Worm (Caenorhabditis elegans) whole organism, young adult: Measurements from ENCODE around the gene C50F4.8.

ENCODE experiments used
- F10E7.11 ChIP-seq: sonication (generic microtip); optimal IDR thresholded peaks from 2 replicates; lab custom pipeline; 2017; ENCODE audit warnings: mild to moderate bottlenecking, missing genetic modification characterization, moderate library complexity, missing compliant biosample characterization
- Y56A3A.18 ChIP-seq: fragments of 200-800 bp; sonication (Bioruptor generic); IDR thresholded peaks from 2 replicates; pipeline ENCODE4 v1.3.6; 2022; ENCODE audit warnings: missing genetic modification reagents, missing genetic modification characterization, missing compliant biosample characterization
- atf-7 ChIP-seq: sonication (generic microtip); optimal IDR thresholded peaks from 2 replicates; lab custom pipeline; 2017; ENCODE audit warnings: mild to moderate bottlenecking, missing genetic modification characterization, missing compliant biosample characterization
- him-1 ChIP-seq: sonication (generic microtip); optimal IDR thresholded peaks from 2 replicates; lab custom pipeline; 2016; ENCODE audit warnings: missing genotype, missing genetic modification reagents, missing genetic modification characterization, missing compliant biosample characterization
- hrde-1 ChIP-seq: sonication (generic microtip); optimal IDR thresholded peaks from 2 replicates; lab custom pipeline; 2016; ENCODE audit warnings: missing genetic modification characterization, mild to moderate bottlenecking, missing compliant biosample characterization, moderate library complexity, missing genotype, missing genetic modification reagents, borderline replicate concordance
- nfya-2 ChIP-seq: fragments of 200-800 bp; sonication (Bioruptor generic); IDR thresholded peaks from 2 replicates; pipeline ENCODE4 v1.3.6; 2022; ENCODE audit warnings: missing genetic modification reagents, missing genetic modification characterization, missing compliant biosample characterization
- rcor-1 ChIP-seq: fragments of 200-800 bp; sonication (Bioruptor generic); IDR thresholded peaks from 2 replicates; pipeline ENCODE4 v1.3.6; 2022; ENCODE audit warnings: missing genetic modification reagents, missing genetic modification characterization, missing compliant biosample characterization
- rpc-1 ChIP-seq, 2 experiments: fragments of 150-350 bp in 1 of 2; sonication (generic microtip) in 1 of 2; optimal IDR thresholded peaks; 2 replicates each; lab custom pipeline; 2014 to 2018; ENCODE audit warnings: missing biosample characterization in 1 of 2, missing genetic modification characterization in 1 of 2, missing genetic modification reagents in 1 of 2, missing genotype in 1 of 2
- snpc-4 ChIP-seq, 5 experiments: fragments of 150-350 bp in 1 of 5; sonication (generic microtip) in 4 of 5; optimal IDR thresholded peaks; 2 replicates each; lab custom pipeline; 2014 to 2018; ENCODE audit warnings: missing genetic modification characterization in 5 of 5, missing biosample characterization in 3 of 5, antibody characterized with exemption in 2 of 5, mild to moderate bottlenecking in 2 of 5, missing compliant biosample characterization in 2 of 5, missing genotype in 2 of 5, moderate library complexity in 2 of 5, missing genetic modification reagents in 1 of 5
- tbp1 ChIP-seq: fragments of 200-800 bp; sonication (Bioruptor generic); optimal IDR thresholded peaks from 2 replicates; lab custom pipeline; 2018; ENCODE audit warnings: mild to moderate bottlenecking, missing genetic modification characterization, missing compliant biosample characterization
- unc-130 ChIP-seq: sonication (generic microtip); optimal IDR thresholded peaks from 2 replicates; lab custom pipeline; 2016; ENCODE audit warnings: missing genetic modification reagents, missing genetic modification characterization, missing compliant biosample characterization

- TF ChIP-seq F10E7.11 (tag; lab: Kevin White, UChicago) (no peak), atf-7 (tag; lab: Kevin White, UChicago) (no peak), unc-130 (GFP tag; lab: Kevin White, UChicago) (no peak), rcor-1 (GFP tag; lab: Robert Waterston, UW) (no peak), hrde-1 (tag; lab: Kevin White, UChicago) (no peak), snpc-4 (GFP tag; optimal IDR thresholded peaks at IDR 0.05; lab: Kevin White, UChicago) (no peak), snpc-4 (tag; optimal IDR thresholded peaks at IDR 0.05; lab: Kevin White, UChicago) (no peak), Y56A3A.18 (GFP tag; lab: Robert Waterston, UW) (no peak), rpc-1 (optimal IDR thresholded peaks at IDR 0.05; lab: Kevin White, UChicago) (no peak), rpc-1 (tag; optimal IDR thresholded peaks at IDR 0.05; lab: Kevin White, UChicago) (no peak), him-1 (tag; lab: Kevin White, UChicago) (no peak), tbp1 (no peak), nfya-2 (no peak)
Measured at ce11 chrV:9496742-9497141, 21.9 kb downstream of the C50F4.8 start, which contains the start of gene gsnl-1.
